Worm (Caenorhabditis elegans): ENCODE results near the gene nkat-3.

DNA sequence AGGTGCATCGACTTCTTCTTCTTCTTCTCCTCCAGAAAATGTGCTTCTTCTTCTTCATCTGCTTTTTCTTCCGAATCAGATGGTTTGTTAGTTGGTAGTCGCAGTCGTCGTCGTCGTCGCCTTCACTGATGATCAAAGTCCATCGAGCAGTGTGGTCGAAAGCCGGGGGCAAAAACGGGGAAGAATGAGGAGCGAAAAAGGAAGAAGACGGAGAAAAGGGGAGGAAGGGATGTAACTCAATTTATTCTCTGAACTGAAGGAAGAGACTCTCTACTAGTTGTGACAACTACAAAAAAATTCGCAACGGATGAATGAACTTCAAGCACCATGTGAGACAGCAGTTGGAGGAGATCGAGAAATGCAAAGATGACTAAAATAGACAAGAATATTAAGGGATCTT lies 45.8 kb upstream of the nkat-3 start:
- TF ChIP-seq T07F8.4 (tag; optimal IDR thresholded peaks at IDR 0.05): no peak
- TF ChIP-seq him-1 (tag; optimal IDR thresholded peaks at IDR 0.05): no peak
- no peak for TF ChIP-seq madf-10 (tag; optimal IDR thresholded peaks at IDR 0.05)
- TF ChIP-seq F57C9.4 (tag; optimal IDR thresholded peaks at IDR 0.05): no peak
- TF ChIP-seq unc-62 (GFP tag; optimal IDR thresholded peaks at IDR 0.05): no peak
- TF ChIP-seq F57A8.1 (GFP tag; optimal IDR thresholded peaks at IDR 0.05): no peak
- no peak for TF ChIP-seq madf-6 (GFP tag; IDR thresholded peaks at IDR 0.05)
